Worm (Caenorhabditis elegans): ENCODE measurements around the gene nol-10.

nol-10 gene

DNA sequence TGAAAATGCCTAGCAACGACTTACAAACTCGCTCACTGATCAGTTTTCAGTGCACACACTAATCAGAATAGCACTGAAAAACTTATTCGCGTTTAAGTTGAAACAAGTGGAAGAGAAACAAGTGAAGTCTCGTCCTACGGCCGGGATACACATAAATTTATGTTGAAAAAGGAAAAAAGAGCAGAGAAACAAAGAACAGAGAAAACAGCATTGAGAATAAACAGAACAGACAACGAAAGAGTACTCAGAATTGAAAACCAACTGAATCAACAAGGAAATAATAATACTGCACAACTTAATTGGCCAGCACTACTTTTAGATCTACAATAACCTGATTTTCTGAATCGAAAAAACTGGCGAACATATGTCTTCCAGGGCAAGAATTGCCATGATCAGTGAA lies 26.0 kb upstream of the nol-10 start, which contains the start of gene F49E8.6:
TSS of gene F49E8.6 (minus strand) at position 317 of the 400 bp plus-strand sequence.
- TF ChIP-seq nhr-6 (tag; optimal IDR thresholded peaks at IDR 0.05) (no peak), gmeb-1 (tag; optimal IDR thresholded peaks at IDR 0.05) (no peak), zag-1 (tag; optimal IDR thresholded peaks at IDR 0.05) (no peak), nhr-25 (tag; optimal IDR thresholded peaks at IDR 0.05) (no peak), lin-13 (GFP tag; optimal IDR thresholded peaks at IDR 0.05) (no peak), ZK546.5 (tag; optimal IDR thresholded peaks at IDR 0.05) (no peak), unc-55 (GFP tag; optimal IDR thresholded peaks at IDR 0.05) (peak; percentile 53), lsy-2 (tag; optimal IDR thresholded peaks at IDR 0.05) (peak in 1 of 2 experiments; percentile 4), ama-1 (optimal IDR thresholded peaks at IDR 0.05) (no peak), sma-3 (GFP tag; optimal IDR thresholded peaks at IDR 0.05) (no peak), R02D3.7 (tag; optimal IDR thresholded peaks at IDR 0.05) (no peak), nhr-21 (tag; optimal IDR thresholded peaks at IDR 0.05) (peak; percentile 2), fos-1 (tag; optimal IDR thresholded peaks at IDR 0.05) (no peak), nhr-129 (tag; optimal IDR thresholded peaks at IDR 0.05) (no peak), C34F6.9 (tag; optimal IDR thresholded peaks at IDR 0.05) (peak; percentile 43), lin-11 (tag; optimal IDR thresholded peaks at IDR 0.05) (no peak), nhr-23 (tag; optimal IDR thresholded peaks at IDR 0.05) (no peak), ceh-82 (tag; optimal IDR thresholded peaks at IDR 0.05) (no peak), nhr-77 (tag; optimal IDR thresholded peaks at IDR 0.05) (no peak)

DNA sequence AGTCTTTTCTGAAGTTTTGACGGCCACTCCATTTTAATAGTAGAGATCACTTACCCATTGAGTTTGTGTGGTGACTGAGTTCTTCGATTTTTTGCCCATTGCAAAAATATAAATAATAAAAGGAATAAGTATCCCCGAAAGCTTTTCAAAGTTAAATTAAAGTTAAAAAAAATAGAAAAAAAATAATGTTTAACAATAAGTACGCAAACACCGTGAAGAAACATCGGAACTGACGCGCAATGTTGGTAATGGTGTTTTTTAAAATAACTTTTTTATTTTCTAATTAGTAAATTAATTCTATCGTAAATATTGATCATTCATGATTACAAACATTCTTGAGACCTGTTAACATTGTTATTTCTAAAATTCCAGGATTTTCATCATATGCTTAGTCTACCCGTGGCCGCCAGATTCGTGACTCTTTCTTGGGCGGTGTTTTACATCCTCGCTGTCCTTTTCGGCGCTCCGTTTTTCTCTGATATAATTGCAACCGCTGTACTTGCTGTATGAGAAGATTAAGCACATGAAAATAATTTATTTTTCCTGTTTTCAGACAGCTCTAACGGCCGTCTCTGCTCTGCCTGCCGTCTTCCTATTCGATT lies 24.0 kb upstream of the nol-10 start, which contains the start of the genes F49E8.7, F49E8.8 and nprl-2:
TSS of gene F49E8.7 (minus strand) at position 101 of the 602 bp plus-strand sequence.
TSS of gene F49E8.8 (plus strand) at position 373 of the 602 bp plus-strand sequence.
TSS of gene nprl-2 (plus strand) at position 552 of the 602 bp plus-strand sequence.
- peak; percentile 7 for TF ChIP-seq C34F6.9 (tag; optimal IDR thresholded peaks at IDR 0.05)
- TF ChIP-seq R02D3.7 (tag; optimal IDR thresholded peaks at IDR 0.05), result no peak

DNA sequence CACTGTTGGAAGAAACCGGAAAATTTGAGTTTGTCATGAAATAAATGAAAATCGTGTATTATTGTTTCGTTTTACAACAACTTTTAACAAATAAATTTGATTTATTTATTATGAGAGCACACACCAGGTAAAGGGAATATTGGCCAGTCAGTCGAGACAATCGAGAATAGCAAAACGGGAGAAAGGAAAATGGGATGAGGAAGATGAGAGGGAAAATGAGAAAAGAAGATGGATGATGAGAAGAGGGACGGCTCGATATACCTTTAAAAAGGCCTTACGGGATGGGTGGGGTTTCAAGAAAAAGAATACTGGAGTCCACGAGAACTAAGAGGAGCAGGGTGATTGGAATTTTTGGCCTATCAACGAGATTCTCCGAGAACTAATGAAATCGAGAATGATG lies 21.7 kb upstream of the nol-10 start:
- no peak for TF ChIP-seq nhr-12 (tag; optimal IDR thresholded peaks at IDR 0.05)
- TF ChIP-seq F13H6.1 (tag; optimal IDR thresholded peaks at IDR 0.05), result no peak
- TF ChIP-seq nhr-6 (tag; optimal IDR thresholded peaks at IDR 0.05), result no peak
- TF ChIP-seq blmp-1 (tag; optimal IDR thresholded peaks at IDR 0.05; ENCODE audit: insufficient read depth), result no peak
- TF ChIP-seq ceh-82 (tag; optimal IDR thresholded peaks at IDR 0.05), result no peak
- no peak for TF ChIP-seq nhr-21 (tag; optimal IDR thresholded peaks at IDR 0.05)
- TF ChIP-seq sma-9 (GFP tag; optimal IDR thresholded peaks at IDR 0.05), result no peak
- no peak for TF ChIP-seq sma-9 (tag; optimal IDR thresholded peaks at IDR 0.05)
- no peak for TF ChIP-seq ztf-4 (tag; optimal IDR thresholded peaks at IDR 0.05)
- no peak for TF ChIP-seq nhr-10 (tag; optimal IDR thresholded peaks at IDR 0.05)
- TF ChIP-seq ztf-11 (tag; optimal IDR thresholded peaks at IDR 0.05), result no peak
- no peak for TF ChIP-seq unc-55 (GFP tag; optimal IDR thresholded peaks at IDR 0.05)
- TF ChIP-seq R02D3.7 (tag; optimal IDR thresholded peaks at IDR 0.05), result no peak
- no peak for TF ChIP-seq nhr-129 (tag; optimal IDR thresholded peaks at IDR 0.05)
- TF ChIP-seq nhr-23 (tag; optimal IDR thresholded peaks at IDR 0.05), result no peak
- no peak for TF ChIP-seq mdl-1 (tag; optimal IDR thresholded peaks at IDR 0.05)
- TF ChIP-seq nhr-237 (tag; optimal IDR thresholded peaks at IDR 0.05), result no peak
- no peak for TF ChIP-seq fos-1 (tag; optimal IDR thresholded peaks at IDR 0.05)

DNA sequence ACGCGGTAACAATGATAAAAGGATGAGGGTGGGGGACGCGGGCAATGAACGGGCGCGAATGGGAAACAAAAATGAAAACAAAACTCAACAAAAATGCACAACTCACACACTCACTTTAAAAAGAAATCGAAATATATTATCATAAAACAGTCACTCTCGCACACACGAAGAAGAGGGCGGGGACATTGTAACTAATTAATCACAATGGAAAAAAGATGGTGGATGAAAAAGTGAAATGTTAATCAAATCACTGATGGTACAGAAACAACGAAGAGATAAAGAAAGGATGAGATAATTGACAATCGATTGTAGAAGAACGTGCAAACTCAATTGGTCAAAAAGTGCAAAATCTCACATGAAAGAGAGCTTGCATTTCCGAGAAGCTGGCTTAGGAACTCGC lies 21.2 kb upstream of the nol-10 start:
- TF ChIP-seq skn-1 (tag; optimal IDR thresholded peaks at IDR 0.05) (no peak), dmd-4 (tag; optimal IDR thresholded peaks at IDR 0.05) (no peak), zag-1 (tag; optimal IDR thresholded peaks at IDR 0.05) (no peak), R02D3.7 (tag; optimal IDR thresholded peaks at IDR 0.05) (no peak), mdl-1 (tag; optimal IDR thresholded peaks at IDR 0.05) (no peak), ceh-82 (tag; optimal IDR thresholded peaks at IDR 0.05) (no peak), mab-5 (tag; optimal IDR thresholded peaks at IDR 0.05) (no peak), unc-62 (GFP tag; optimal IDR thresholded peaks at IDR 0.05) (no peak), nhr-11 (tag; optimal IDR thresholded peaks at IDR 0.05) (no peak), ceh-16 (tag; optimal IDR thresholded peaks at IDR 0.05) (no peak), sma-3 (GFP tag; optimal IDR thresholded peaks at IDR 0.05) (no peak), egl-27 (tag; optimal IDR thresholded peaks at IDR 0.05) (no peak), ztf-1 (GFP tag; conservative IDR thresholded peaks at IDR 0.05) (no peak), sma-9 (GFP tag; optimal IDR thresholded peaks at IDR 0.05) (no peak), sma-9 (tag; optimal IDR thresholded peaks at IDR 0.05) (no peak), Y55F3AM.14 (GFP tag; optimal IDR thresholded peaks at IDR 0.05) (no peak), lsy-2 (tag; optimal IDR thresholded peaks at IDR 0.05) (no peak), nhr-12 (tag; optimal IDR thresholded peaks at IDR 0.05) (no peak), peb-1 (tag; optimal IDR thresholded peaks at IDR 0.05) (no peak), lin-11 (tag; optimal IDR thresholded peaks at IDR 0.05) (no peak)
